Fruit fly (Drosophila melanogaster): Measurements from ENCODE around the gene rho.

DNA sequence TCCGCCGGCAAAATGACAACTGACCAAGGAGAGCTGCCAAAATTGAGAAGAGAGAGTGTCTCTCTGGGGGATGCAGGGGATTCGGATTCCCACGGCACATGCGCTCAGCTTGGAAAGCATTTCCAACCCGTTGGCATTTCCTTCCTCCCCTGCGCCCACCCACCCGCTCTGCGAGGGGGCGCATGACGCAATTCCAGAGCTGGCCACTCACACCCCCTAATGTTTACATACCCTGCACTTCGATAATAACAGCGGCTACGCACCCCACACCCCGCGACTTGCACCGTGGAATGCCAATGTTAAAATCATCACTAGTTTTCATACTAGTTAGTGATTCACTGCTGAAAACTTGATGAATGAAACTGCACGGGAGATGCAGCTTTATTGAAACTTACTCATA lies 25.9 kb downstream of the rho start, which contains the start of gene stet:
- no peak for TF ChIP-seq CG11617 (GFP tag; optimal IDR thresholded peaks at IDR 0.05)
- no peak for TF ChIP-seq Clk (GFP tag; optimal IDR thresholded peaks at IDR 0.05)
- TF ChIP-seq kay (GFP tag; ENCODE audit: borderline replicate concordance): no peak
- no peak for TF ChIP-seq Mnt (GFP tag; optimal IDR thresholded peaks at IDR 0.05)
- no peak for TF ChIP-seq toe (GFP tag; optimal IDR thresholded peaks at IDR 0.05)
- no peak for TF ChIP-seq pad (GFP tag; optimal IDR thresholded peaks at IDR 0.05)
- TF ChIP-seq Crg-1 (GFP tag; optimal IDR thresholded peaks at IDR 0.05): peak; percentile 9
- TF ChIP-seq CG14711 (tag; optimal IDR thresholded peaks at IDR 0.05): no peak
- TF ChIP-seq CG1620 (GFP tag; optimal IDR thresholded peaks at IDR 0.05): no peak
- TF ChIP-seq CG7045 (GFP tag; optimal IDR thresholded peaks at IDR 0.05): no peak
- TF ChIP-seq bab1 (GFP tag; optimal IDR thresholded peaks at IDR 0.05): no peak
- TF ChIP-seq ovo (GFP tag; optimal IDR thresholded peaks at IDR 0.05): no peak
